Fruit fly (Drosophila melanogaster) whole organism, embryonic: ENCODE data around the gene nAChRalpha3.

Source experiments
- Ada2b ChIP-seq: fragments of 200-800 bp; sonication (Bioruptor generic); IDR thresholded peaks from 2 replicates; pipeline ENCODE4 v1.3.6; 2022; ENCODE audit warnings: missing biosample characterization, missing genetic modification characterization
- Blimp-1 ChIP-seq: fragments of 200-800 bp; sonication (Bioruptor generic); optimal IDR thresholded peaks from 3 replicates; lab custom pipeline; 2018; ENCODE audit warnings: missing biosample characterization, missing genetic modification characterization, mild to moderate bottlenecking, moderate library complexity, missing genetic modification reagents
- BtbVII ChIP-seq: fragments of 200-800 bp; sonication (Bioruptor generic); optimal IDR thresholded peaks from 3 replicates; lab custom pipeline; 2017; ENCODE audit warnings: missing biosample characterization, mild to moderate bottlenecking, missing genetic modification characterization
- CG10209 ChIP-seq: fragments of 200-800 bp; sonication (Bioruptor generic); optimal IDR thresholded peaks from 3 replicates; lab custom pipeline; 2017; ENCODE audit warnings: missing biosample characterization, mild to moderate bottlenecking, missing genetic modification characterization, missing genetic modification reagents
- CG11504 ChIP-seq: fragments of 200-800 bp; sonication (Bioruptor generic); optimal IDR thresholded peaks from 3 replicates; lab custom pipeline; 2019; ENCODE audit warnings: missing biosample characterization, mild to moderate bottlenecking, missing genetic modification characterization, moderate library complexity
- CG12236 ChIP-seq: fragments of 200-800 bp; sonication (Bioruptor generic); optimal IDR thresholded peaks from 2 replicates; lab custom pipeline; 2016; ENCODE audit warnings: missing biosample characterization, missing genetic modification characterization
- CG13894 ChIP-seq: fragments of 200-800 bp; sonication (Bioruptor generic); optimal IDR thresholded peaks from 3 replicates; lab custom pipeline; 2018; ENCODE audit warnings: missing biosample characterization, mild to moderate bottlenecking, missing genetic modification characterization, moderate library complexity
- CG14014 ChIP-seq: fragments of 200-800 bp; sonication (Bioruptor generic); IDR thresholded peaks from 2 replicates; pipeline ENCODE4 v1.3.6; 2022; ENCODE audit warnings: missing biosample characterization, missing genetic modification characterization
- CG15479 ChIP-seq: fragments of 200-800 bp; sonication (Bioruptor generic); optimal IDR thresholded peaks from 3 replicates; lab custom pipeline; 2019; ENCODE audit warnings: missing biosample characterization, mild to moderate bottlenecking, missing genetic modification characterization, moderate library complexity
- CG17612 ChIP-seq: fragments of 200-800 bp; sonication (Bioruptor generic); IDR thresholded peaks from 2 replicates; pipeline ENCODE4 v1.3.6; 2022; ENCODE audit warnings: missing biosample characterization, missing genetic modification characterization
- CG18011 ChIP-seq: fragments of 200-800 bp; sonication (Bioruptor generic); optimal IDR thresholded peaks from 2 replicates; lab custom pipeline; 2017; ENCODE audit warnings: missing biosample characterization, missing genetic modification characterization, mild to moderate bottlenecking, moderate library complexity, missing genotype
- CG18262 ChIP-seq: fragments of 200-800 bp; optimal IDR thresholded peaks from 3 replicates; lab custom pipeline; 2019; ENCODE audit warnings: missing biosample characterization, mild to moderate bottlenecking, missing genetic modification characterization, moderate library complexity
- CG1832 ChIP-seq: fragments of 200-800 bp; sonication (Bioruptor generic); optimal IDR thresholded peaks from 2 replicates; lab custom pipeline; 2017; ENCODE audit warnings: missing biosample characterization, mild to moderate bottlenecking, missing genetic modification characterization, inconsistent platforms
- CG18599 ChIP-seq: fragments of 200-800 bp; sonication (Bioruptor generic); optimal IDR thresholded peaks from 3 replicates; lab custom pipeline; 2017; ENCODE audit warnings: missing biosample characterization, missing genetic modification characterization, mild to moderate bottlenecking, moderate library complexity, missing genetic modification reagents
- CG2120 ChIP-seq: fragments of 200-800 bp; sonication (Bioruptor generic); optimal IDR thresholded peaks from 3 replicates; lab custom pipeline; 2016; ENCODE audit warnings: missing biosample characterization, missing genetic modification characterization
- CG2678 ChIP-seq: fragments of 200-800 bp; sonication (Bioruptor generic); optimal IDR thresholded peaks from 3 replicates; lab custom pipeline; 2019; ENCODE audit warnings: missing biosample characterization, mild to moderate bottlenecking, missing genetic modification characterization, moderate library complexity
- CG2712 ChIP-seq: fragments of 200-800 bp; optimal IDR thresholded peaks from 3 replicates; lab custom pipeline; 2019; ENCODE audit warnings: missing biosample characterization, mild to moderate bottlenecking, missing genetic modification characterization, moderate library complexity
- CG31365 ChIP-seq: fragments of 200-800 bp; sonication (Bioruptor generic); optimal IDR thresholded peaks from 2 replicates; lab custom pipeline; 2018; ENCODE audit warnings: missing biosample characterization, mild to moderate bottlenecking, missing genetic modification characterization
- CG3407 ChIP-seq: fragments of 200-800 bp; sonication (Bioruptor generic); optimal IDR thresholded peaks from 2 replicates; lab custom pipeline; 2018; ENCODE audit warnings: missing biosample characterization, mild to moderate bottlenecking, missing genetic modification characterization
- CG3726 ChIP-seq: fragments of 200-800 bp; sonication (Bioruptor generic); IDR thresholded peaks from 3 replicates; pipeline ENCODE4, ENCODE4 v1.3.6; 2022; ENCODE audit warnings: missing biosample characterization, missing genetic modification characterization
- CG5180 ChIP-seq: fragments of 200-800 bp; sonication (Bioruptor generic); optimal IDR thresholded peaks from 3 replicates; lab custom pipeline; 2017; ENCODE audit warnings: missing biosample characterization, missing genetic modification characterization, mild to moderate bottlenecking, moderate library complexity, missing genetic modification reagents
- CG8290 ChIP-seq, 3 experiments: fragments of 200-800 bp; sonication (Bioruptor generic); optimal IDR thresholded peaks; 2 replicates each; lab custom pipeline; 2016 to 2019; ENCODE audit warnings: missing biosample characterization in 3 of 3, missing genetic modification characterization in 3 of 3, mild to moderate bottlenecking in 2 of 3, moderate library complexity in 1 of 3
- CG9797 ChIP-seq: fragments of 200-800 bp; sonication (Bioruptor generic); optimal IDR thresholded peaks from 3 replicates; lab custom pipeline; 2018; ENCODE audit warnings: missing biosample characterization, mild to moderate bottlenecking, missing genetic modification characterization
- Dip2 ChIP-seq: fragments of 200-800 bp; sonication (Bioruptor generic); IDR thresholded peaks from 2 replicates; pipeline ENCODE4 v1.3.6; 2022; ENCODE audit warnings: missing biosample characterization, missing genetic modification characterization
- Drgx ChIP-seq: fragments of 200-800 bp; sonication (Bioruptor generic); IDR thresholded peaks from 2 replicates; pipeline ENCODE4 v1.3.6; 2022; ENCODE audit warnings: missing biosample characterization, missing genetic modification characterization
- E2f2 ChIP-seq: fragments of 200-800 bp; sonication (Bioruptor generic); IDR thresholded peaks from 2 replicates; pipeline ENCODE4 v1.3.6; 2022; ENCODE audit warnings: missing biosample characterization, missing genetic modification characterization
- MBD-R2 ChIP-seq: fragments of 200-800 bp; sonication (Bioruptor generic); IDR thresholded peaks from 2 replicates; pipeline ENCODE4 v1.3.6; 2022; ENCODE audit warnings: missing biosample characterization, missing genetic modification characterization
- NK7.1 ChIP-seq: fragments of 200-800 bp; sonication (Bioruptor generic); optimal IDR thresholded peaks from 3 replicates; lab custom pipeline; 2016; ENCODE audit warnings: missing biosample characterization, missing genetic modification characterization
- Side ChIP-seq: fragments of 200-800 bp; sonication (Bioruptor generic); optimal IDR thresholded peaks from 2 replicates; lab custom pipeline; 2016; ENCODE audit warnings: missing biosample characterization, missing genetic modification characterization
- Six4 ChIP-seq: fragments of 200-800 bp; sonication (Bioruptor generic); optimal IDR thresholded peaks from 2 replicates; lab custom pipeline; 2016; ENCODE audit warnings: missing biosample characterization, missing genetic modification characterization
- Sox100B ChIP-seq: fragments of 200-800 bp; sonication (Bioruptor generic); optimal IDR thresholded peaks from 3 replicates; lab custom pipeline; 2018; ENCODE audit warnings: missing biosample characterization, mild to moderate bottlenecking, missing genetic modification characterization
- Stat92E ChIP-seq, 3 experiments: fragments of >200 bp in 2 of 3; fragments of 200-800 bp in 1 of 3; sonication (Bioruptor generic) in 1 of 3; optimal IDR thresholded peaks; 2 replicates each; lab custom pipeline; 2017 to 2019; ENCODE audit warnings: missing biosample characterization in 3 of 3, missing genetic modification characterization in 3 of 3, mild to moderate bottlenecking in 1 of 3, moderate library complexity in 1 of 3
- Usf ChIP-seq: fragments of 200-800 bp; sonication (Bioruptor generic); optimal IDR thresholded peaks from 2 replicates; lab custom pipeline; 2017; ENCODE audit warnings: missing genotype, missing biosample characterization, missing genetic modification characterization
- ab ChIP-seq: fragments of 200-800 bp; sonication (Bioruptor generic); optimal IDR thresholded peaks from 2 replicates; lab custom pipeline; 2016; ENCODE audit warnings: missing biosample characterization, missing genetic modification characterization
- bbx ChIP-seq: fragments of 200-800 bp; sonication (Bioruptor generic); IDR thresholded peaks from 2 replicates; pipeline ENCODE4 v1.3.6; 2022; ENCODE audit warnings: missing biosample characterization, missing genetic modification characterization; ENCODE audit not compliant: partially characterized antibody
- br ChIP-seq: fragments of >200 bp; optimal IDR thresholded peaks from 2 replicates; lab custom pipeline; 2017
- chn ChIP-seq: fragments of 200-800 bp; sonication (Bioruptor generic); optimal IDR thresholded peaks from 2 replicates; lab custom pipeline; 2016; ENCODE audit warnings: missing biosample characterization, missing genetic modification characterization
- ci ChIP-seq: fragments of 200-800 bp; sonication (Bioruptor generic); IDR thresholded peaks from 3 replicates; pipeline ENCODE4 v1.3.6; 2022; ENCODE audit warnings: missing biosample characterization, missing genetic modification characterization
- dm ChIP-seq: fragments of 200-800 bp; sonication (Bioruptor generic); optimal IDR thresholded peaks from 3 replicates; lab custom pipeline; 2016; ENCODE audit warnings: missing biosample characterization, missing genetic modification characterization
- eyg ChIP-seq: fragments of 200-800 bp; sonication (Bioruptor generic); optimal IDR thresholded peaks from 3 replicates; lab custom pipeline; 2016; ENCODE audit warnings: missing biosample characterization, missing genetic modification characterization
- gro ChIP-seq: fragments of 200-800 bp; sonication (Bioruptor generic); optimal IDR thresholded peaks from 2 replicates; lab custom pipeline; 2016; ENCODE audit warnings: missing biosample characterization, missing genetic modification characterization
- hb ChIP-seq: fragments of 200-800 bp; sonication (Bioruptor generic); IDR thresholded peaks from 3 replicates; pipeline ENCODE4 v1.3.6; 2022; ENCODE audit warnings: missing biosample characterization, missing genetic modification characterization; ENCODE audit not compliant: partially characterized antibody
- insv ChIP-seq, 2 experiments: fragments of 200-800 bp; sonication (Bioruptor generic); optimal IDR thresholded peaks; 3 replicates each; lab custom pipeline; 2016 to 2018; ENCODE audit warnings: missing biosample characterization in 2 of 2, missing genetic modification characterization in 2 of 2
- lilli ChIP-seq: fragments of 200-800 bp; sonication (Bioruptor generic); optimal IDR thresholded peaks from 3 replicates; lab custom pipeline; 2016; ENCODE audit warnings: missing biosample characterization, missing genetic modification characterization
- oc ChIP-seq: fragments of 200-800 bp; sonication (Bioruptor generic); optimal IDR thresholded peaks from 2 replicates; lab custom pipeline; 2018; ENCODE audit warnings: missing biosample characterization, mild to moderate bottlenecking, missing genetic modification characterization, moderate library complexity
- org-1 ChIP-seq: fragments of 200-800 bp; sonication (Bioruptor generic); optimal IDR thresholded peaks from 2 replicates; lab custom pipeline; 2017; ENCODE audit warnings: missing biosample characterization, missing genetic modification characterization
- phol ChIP-seq: fragments of 200-800 bp; sonication (Bioruptor generic); optimal IDR thresholded peaks from 3 replicates; lab custom pipeline; 2018; ENCODE audit warnings: missing biosample characterization, mild to moderate bottlenecking, missing genetic modification characterization, moderate library complexity
- row ChIP-seq: fragments of 200-800 bp; sonication (Bioruptor generic); IDR thresholded peaks from 3 replicates; pipeline ENCODE4 v1.3.6; 2022; ENCODE audit warnings: missing biosample characterization, missing genetic modification characterization
- sob ChIP-seq: fragments of 200-800 bp; sonication (Bioruptor generic); IDR thresholded peaks from 2 replicates; pipeline ENCODE4 v1.3.6; 2022; ENCODE audit warnings: missing biosample characterization, missing genetic modification characterization
- stwl ChIP-seq: fragments of 200-800 bp; sonication (Bioruptor generic); optimal IDR thresholded peaks from 3 replicates; lab custom pipeline; 2018; ENCODE audit warnings: missing biosample characterization, mild to moderate bottlenecking, missing genetic modification characterization, moderate library complexity

The nAChRalpha3 gene

DNA sequence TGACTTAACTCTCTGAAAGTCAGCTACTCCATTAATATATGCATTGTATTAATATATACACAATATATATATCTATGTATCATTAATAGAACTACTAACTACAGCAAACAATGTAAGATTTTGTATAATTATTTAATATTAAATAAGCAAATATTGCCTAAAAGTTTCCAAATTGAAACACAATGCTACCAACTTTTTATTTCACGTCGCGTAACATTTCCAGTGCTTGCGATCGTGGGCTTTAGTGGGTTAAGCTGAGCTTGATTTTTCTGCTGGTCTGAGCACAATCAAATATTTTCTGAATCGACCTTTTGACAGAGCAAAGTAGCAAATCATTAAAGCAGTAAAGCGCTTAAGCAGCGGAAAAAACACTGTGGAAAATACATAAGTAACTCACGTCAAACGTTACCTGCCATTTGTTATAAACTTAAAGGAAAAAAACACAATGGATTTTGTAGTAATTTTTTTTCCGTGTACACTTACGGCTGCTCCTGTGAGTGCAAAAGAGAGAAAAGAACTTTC lies 108.6 kb downstream of the nAChRalpha3 start:
- no peak for TF ChIP-seq CG18599 (GFP tag; lab: Kevin White, UChicago)
- peak; percentile 79 for TF ChIP-seq Blimp-1
- no peak for TF ChIP-seq CG8290 (GFP tag; optimal IDR thresholded peaks at IDR 0.05; lab: Kevin White, UChicago)
- TF ChIP-seq CG8290 (tag; optimal IDR thresholded peaks at IDR 0.05; lab: Kevin White, UChicago): no peak
- no peak for TF ChIP-seq CG13894 (tag; lab: Kevin White, UChicago)
- TF ChIP-seq gro: no peak
- TF ChIP-seq oc: peak; percentile 24
- no peak for TF ChIP-seq CG17612 (GFP tag; lab: Robert Waterston, UW)
- no peak for TF ChIP-seq CG2120 (GFP tag; lab: Kevin White, UChicago)
- no peak for TF ChIP-seq CG31365
- TF ChIP-seq org-1 (GFP tag; lab: Kevin White, UChicago): no peak
- TF ChIP-seq Drgx: peak; percentile 46; the same call in 1 of the 2 replicates
- TF ChIP-seq CG2678 (tag; lab: Kevin White, UChicago): no peak
- no peak for TF ChIP-seq Six4 (GFP tag; lab: Kevin White, UChicago)
- TF ChIP-seq Side (GFP tag; lab: Kevin White, UChicago): no peak
- 0 out of 3 replicates have a peak, but pooled peaks have one; percentile 6 for TF ChIP-seq row (GFP tag; lab: Robert Waterston, UW)
- no peak for TF ChIP-seq CG14014 (GFP tag; lab: Robert Waterston, UW)
- no peak for TF ChIP-seq stwl (tag; lab: Kevin White, UChicago)
- no peak for TF ChIP-seq dm (GFP tag; lab: Kevin White, UChicago)
- no peak for TF ChIP-seq Ada2b (GFP tag; lab: Robert Waterston, UW)
- TF ChIP-seq CG18262 (tag; lab: Kevin White, UChicago): no peak
- no peak for TF ChIP-seq lilli (GFP tag; lab: Kevin White, UChicago)
- TF ChIP-seq BtbVII (GFP tag; lab: Kevin White, UChicago): no peak
- no peak for TF ChIP-seq hb (GFP tag; lab: Robert Waterston, UW)
- no peak for TF ChIP-seq eyg (GFP tag; lab: Kevin White, UChicago)
- TF ChIP-seq Usf (GFP tag; lab: Kevin White, UChicago): no peak
- TF ChIP-seq E2f2: no peak

DNA sequence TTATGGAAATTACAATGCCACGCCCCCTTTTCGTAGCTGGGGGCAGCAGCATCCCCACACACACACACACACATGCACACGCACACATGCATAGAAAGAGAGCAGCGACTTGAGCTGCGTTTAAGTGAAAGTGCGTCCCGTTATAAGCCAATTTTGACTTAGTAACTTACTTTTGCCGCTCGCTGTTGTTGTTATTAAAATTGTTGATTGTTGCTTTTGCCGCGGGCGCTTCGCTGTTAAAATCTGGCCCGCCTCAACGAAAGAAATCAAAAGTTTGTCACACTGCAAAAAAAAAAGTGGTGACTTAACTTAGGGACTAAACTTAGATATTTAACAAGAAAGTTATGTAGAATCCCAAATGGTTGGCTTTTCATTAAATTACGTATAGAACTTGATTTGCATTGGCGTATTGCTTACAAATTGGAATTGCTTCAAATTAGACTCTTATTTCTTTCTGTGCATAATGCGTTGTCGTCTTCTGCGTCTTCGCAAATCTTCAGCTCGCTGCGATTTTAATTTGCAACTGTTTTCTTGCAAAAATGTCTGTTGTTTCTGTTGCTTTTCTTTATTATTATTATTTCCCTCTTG lies 112.1 kb downstream of the nAChRalpha3 start:
- TF ChIP-seq insv (GFP tag; optimal IDR thresholded peaks at IDR 0.05; lab: Kevin White, UChicago): no peak
- no peak for TF ChIP-seq Dip2 (GFP tag; lab: Robert Waterston, UW)
- TF ChIP-seq CG10209 (GFP tag; lab: Kevin White, UChicago): no peak
- peak; percentile 50 for TF ChIP-seq CG11504 (tag; lab: Kevin White, UChicago)
- TF ChIP-seq CG3726 (GFP tag; lab: Robert Waterston, UW): no peak
- no peak for TF ChIP-seq chn (GFP tag; lab: Kevin White, UChicago)
- TF ChIP-seq ci (GFP tag; lab: Robert Waterston, UW): peak; percentile 67; the same call in 2 of the 3 replicates
- no peak for TF ChIP-seq MBD-R2 (GFP tag; lab: Robert Waterston, UW)
- TF ChIP-seq sob (GFP tag; lab: Robert Waterston, UW): no peak
- no peak for TF ChIP-seq CG12236
- TF ChIP-seq CG15479 (GFP tag; lab: Kevin White, UChicago): no peak
- TF ChIP-seq CG9797 (GFP tag; lab: Kevin White, UChicago): no peak
- TF ChIP-seq CG18011: no peak
- TF ChIP-seq bbx (GFP tag; lab: Robert Waterston, UW): no peak
- TF ChIP-seq br (lab: Kevin White, UChicago): no peak
- TF ChIP-seq CG5180: no peak
- no peak for TF ChIP-seq ab (GFP tag; lab: Kevin White, UChicago)
- no peak for TF ChIP-seq CG3407 (GFP tag; lab: Kevin White, UChicago)
- TF ChIP-seq dm (GFP tag; lab: Kevin White, UChicago): no peak
- TF ChIP-seq phol (tag; lab: Kevin White, UChicago): peak; percentile 6
- TF ChIP-seq CG1832 (GFP tag; lab: Kevin White, UChicago): no peak
- no peak for TF ChIP-seq CG2712 (tag; lab: Kevin White, UChicago)
- TF ChIP-seq Stat92E (GFP tag; optimal IDR thresholded peaks at IDR 0.05; lab: Kevin White, UChicago): no peak
- TF ChIP-seq NK7.1 (GFP tag; lab: Kevin White, UChicago): no peak
- no peak for TF ChIP-seq Sox100B (GFP tag; lab: Kevin White, UChicago)
